Fruit fly (Drosophila melanogaster): ENCODE results near the gene CG10654.

Gene CG10654

dm6 chr3L:12532220-12532619 lies 24.6 kb upstream of the CG10654 start:
- no peak for TF ChIP-seq CrebA (GFP tag; optimal IDR thresholded peaks at IDR 0.05; ENCODE audit: borderline replicate concordance)
- no peak for TF ChIP-seq Dfd (GFP tag; optimal IDR thresholded peaks at IDR 0.05)
- no peak for TF ChIP-seq Dif (GFP tag; optimal IDR thresholded peaks at IDR 0.05; ENCODE audit: partially characterized antibody)
- TF ChIP-seq Hnf4 (GFP tag; optimal IDR thresholded peaks at IDR 0.05): no peak
- no peak for TF ChIP-seq ey (GFP tag; optimal IDR thresholded peaks at IDR 0.05)
- TF ChIP-seq dsf (GFP tag; optimal IDR thresholded peaks at IDR 0.05; ENCODE audit: borderline replicate concordance): no peak
- no peak for TF ChIP-seq pan (optimal IDR thresholded peaks at IDR 0.05)
- TF ChIP-seq dmrt93B (GFP tag; optimal IDR thresholded peaks at IDR 0.05): no peak
- TF ChIP-seq lola (GFP tag; optimal IDR thresholded peaks at IDR 0.05): no peak
- TF ChIP-seq OdsH (GFP tag; optimal IDR thresholded peaks at IDR 0.05): no peak
- TF ChIP-seq foxo (GFP tag; optimal IDR thresholded peaks at IDR 0.05): no peak
- TF ChIP-seq Mio (GFP tag; optimal IDR thresholded peaks at IDR 0.05): no peak
- no peak for TF ChIP-seq rgr (GFP tag; optimal IDR thresholded peaks at IDR 0.05)
- no peak for TF ChIP-seq Hr83 (GFP tag; optimal IDR thresholded peaks at IDR 0.05; ENCODE audit: poor library complexity, severe bottlenecking)
- TF ChIP-seq fru (GFP tag; optimal IDR thresholded peaks at IDR 0.05): no peak

- TF ChIP-seq Sp1 (GFP tag; optimal IDR thresholded peaks at IDR 0.05) (peak; percentile 21), h (GFP tag; optimal IDR thresholded peaks at IDR 0.05) (peak; percentile 11), CG9705 (GFP tag; optimal IDR thresholded peaks at IDR 0.05) (no peak), Mio (GFP tag; optimal IDR thresholded peaks at IDR 0.05) (no peak), Hr78 (GFP tag; optimal IDR thresholded peaks at IDR 0.05) (no peak), CrebA (GFP tag; optimal IDR thresholded peaks at IDR 0.05; ENCODE audit: borderline replicate concordance) (no peak), Abd-B (GFP tag; optimal IDR thresholded peaks at IDR 0.05) (no peak), Hr83 (GFP tag; optimal IDR thresholded peaks at IDR 0.05; ENCODE audit: poor library complexity, severe bottlenecking) (no peak), Rel (GFP tag; optimal IDR thresholded peaks at IDR 0.05) (no peak), Rel (tag; optimal IDR thresholded peaks at IDR 0.05) (peak; percentile 63)
These were observed 22.4 kb upstream of the CG10654 start, which contains the start of gene nst for dm6 chr3L:12530044-12530443. Gene nst, minus strand, starts transcription at chr3L:12530171.

- no peak for TF ChIP-seq usp (GFP tag; optimal IDR thresholded peaks at IDR 0.05)
- TF ChIP-seq Hnf4 (GFP tag; optimal IDR thresholded peaks at IDR 0.05): peak; percentile 64
- TF ChIP-seq sage (GFP tag; optimal IDR thresholded peaks at IDR 0.05): no peak
- TF ChIP-seq CG9705 (GFP tag; optimal IDR thresholded peaks at IDR 0.05): no peak
- peak; percentile 54 for TF ChIP-seq ey (GFP tag; optimal IDR thresholded peaks at IDR 0.05)
- no peak for TF ChIP-seq Dif (GFP tag; optimal IDR thresholded peaks at IDR 0.05; ENCODE audit: partially characterized antibody)
- TF ChIP-seq Mio (GFP tag; optimal IDR thresholded peaks at IDR 0.05): no peak
- no peak for TF ChIP-seq Myc (optimal IDR thresholded peaks at IDR 0.05)
- peak; percentile 61 for TF ChIP-seq br (GFP tag; optimal IDR thresholded peaks at IDR 0.05)
- no peak for TF ChIP-seq Vsx2 (GFP tag; optimal IDR thresholded peaks at IDR 0.05; ENCODE audit: partially characterized antibody)
- no peak for TF ChIP-seq GATAd (GFP tag; optimal IDR thresholded peaks at IDR 0.05)
- TF ChIP-seq brk (GFP tag; optimal IDR thresholded peaks at IDR 0.05): no peak
- no peak for TF ChIP-seq Dfd (GFP tag; optimal IDR thresholded peaks at IDR 0.05)
- no peak for TF ChIP-seq dmrt93B (GFP tag; optimal IDR thresholded peaks at IDR 0.05)
- TF ChIP-seq jim (GFP tag; optimal IDR thresholded peaks at IDR 0.05): no peak
- peak; percentile 41 for TF ChIP-seq HLH106 (tag; optimal IDR thresholded peaks at IDR 0.05)
- peak; percentile 27 for TF ChIP-seq CG32264 (GFP tag; optimal IDR thresholded peaks at IDR 0.05)
- peak; percentile 44 for TF ChIP-seq h (GFP tag; optimal IDR thresholded peaks at IDR 0.05)
- no peak for TF ChIP-seq Rel (GFP tag; optimal IDR thresholded peaks at IDR 0.05)
- no peak for TF ChIP-seq Rel (tag; optimal IDR thresholded peaks at IDR 0.05)
- TF ChIP-seq psq (GFP tag; optimal IDR thresholded peaks at IDR 0.05): peak; percentile 22
- peak; percentile 9 for TF ChIP-seq Hr83 (GFP tag; optimal IDR thresholded peaks at IDR 0.05; ENCODE audit: poor library complexity, severe bottlenecking)
- no peak for TF ChIP-seq Hr78 (GFP tag; optimal IDR thresholded peaks at IDR 0.05)
- TF ChIP-seq Abd-B (GFP tag; optimal IDR thresholded peaks at IDR 0.05): no peak
- peak; percentile 39 for TF ChIP-seq woc (GFP tag; optimal IDR thresholded peaks at IDR 0.05)
- no peak for TF ChIP-seq tai (GFP tag; optimal IDR thresholded peaks at IDR 0.05)
- TF ChIP-seq sv (GFP tag; optimal IDR thresholded peaks at IDR 0.05): no peak
- TF ChIP-seq N (GFP tag; optimal IDR thresholded peaks at IDR 0.05): no peak
- peak; percentile 55 for TF ChIP-seq OdsH (GFP tag; optimal IDR thresholded peaks at IDR 0.05)
- peak; percentile 47 for TF ChIP-seq Sp1 (GFP tag; optimal IDR thresholded peaks at IDR 0.05)
- TF ChIP-seq foxo (GFP tag; optimal IDR thresholded peaks at IDR 0.05): peak in 1 of 2 experiments; percentile 77
- peak; percentile 61 for TF ChIP-seq fru (GFP tag; optimal IDR thresholded peaks at IDR 0.05)
- TF ChIP-seq pan (optimal IDR thresholded peaks at IDR 0.05): no peak
- peak; percentile 68 for TF ChIP-seq Jra (GFP tag; optimal IDR thresholded peaks at IDR 0.05)
- TF ChIP-seq rgr (GFP tag; optimal IDR thresholded peaks at IDR 0.05): peak; percentile 63
- TF ChIP-seq dl (GFP tag; optimal IDR thresholded peaks at IDR 0.05; ENCODE audit: insufficient read depth in 1 of 2, partially characterized antibody in 2 of 2): no peak
- TF ChIP-seq CrebA (GFP tag; optimal IDR thresholded peaks at IDR 0.05; ENCODE audit: borderline replicate concordance): no peak
- TF ChIP-seq lola (GFP tag; optimal IDR thresholded peaks at IDR 0.05): no peak
- TF ChIP-seq dsf (GFP tag; optimal IDR thresholded peaks at IDR 0.05; ENCODE audit: borderline replicate concordance): no peak
These were observed 21.9 kb upstream of the CG10654 start for dm6 chr3L:12529431-12530007.

Data from whole organism, wandering third instar larva.